Fruit fly (Drosophila melanogaster): Measurements from ENCODE around the gene CG12499.

CG12499 gene

dm6 chr3R:22464611-22465113 is 18.3 kb upstream of the CG12499 start, which contains the start of gene CG7054 (continued):
- TF ChIP-seq Atf6 (GFP tag; IDR thresholded peaks at IDR 0.05), result peak; percentile 42; the same call in 1 of the 2 replicates
- TF ChIP-seq ci (GFP tag; IDR thresholded peaks at IDR 0.05), result peak; percentile 42; the same call in 1 of the 3 replicates

dm6 chr3R:22461673-22462585 is 15.5 kb upstream of the CG12499 start, which contains the start of the genes Rpn7 and AP-2mu:
Rpn7 (minus strand) TSS chr3R:22462054.
AP-2mu (plus strand) TSS chr3R:22462455.
- TF ChIP-seq CG18011 (GFP tag; optimal IDR thresholded peaks at IDR 0.05) (no peak), Asciz (GFP tag; optimal IDR thresholded peaks at IDR 0.05) (no peak), CG9215 (GFP tag; IDR thresholded peaks at IDR 0.05) (no peak), ranshi (GFP tag; IDR thresholded peaks at IDR 0.05) (no peak), Dfd (GFP tag; optimal IDR thresholded peaks at IDR 0.05) (no peak), CG8765 (GFP tag; IDR thresholded peaks at IDR 0.05) (no peak), HLHmδ (GFP tag; optimal IDR thresholded peaks at IDR 0.05) (no peak), bowl (GFP tag; IDR thresholded peaks at IDR 0.05) (no peak), C15 (GFP tag; IDR thresholded peaks at IDR 0.05) (no peak), gce (GFP tag; IDR thresholded peaks at IDR 0.05) (no peak), pros (GFP tag; optimal IDR thresholded peaks at IDR 0.05) (no peak), bsh (GFP tag; optimal IDR thresholded peaks at IDR 0.05) (no peak), Med (GFP tag) (peak; percentile 54), gro (GFP tag; optimal IDR thresholded peaks at IDR 0.05) (no peak), chinmo (GFP tag; IDR thresholded peaks at IDR 0.05; ENCODE audit: partially characterized antibody) (no peak), NK7.1 (GFP tag; optimal IDR thresholded peaks at IDR 0.05) (no peak), prd (optimal IDR thresholded peaks at IDR 0.05) (no peak), prd (GFP tag; IDR thresholded peaks at IDR 0.05) (no peak), tap (tag; optimal IDR thresholded peaks at IDR 0.05) (no peak), Hr51 (GFP tag; optimal IDR thresholded peaks at IDR 0.05) (no peak), exex (tag; optimal IDR thresholded peaks at IDR 0.05) (no peak), pan (optimal IDR thresholded peaks at IDR 0.05) (no peak), pan (GFP tag; optimal IDR thresholded peaks at IDR 0.05 in 1 of 2, IDR thresholded peaks at IDR 0.05 in 1 of 2) (peak in 1 of 2 experiments; percentile 18), fu2 (GFP tag; optimal IDR thresholded peaks at IDR 0.05) (no peak), Oli (tag; optimal IDR thresholded peaks at IDR 0.05) (no peak), CG11398 (GFP tag; optimal IDR thresholded peaks at IDR 0.05) (no peak), CG15696 (tag; optimal IDR thresholded peaks at IDR 0.05) (no peak), E2f2 (GFP tag; IDR thresholded peaks at IDR 0.05) (peak; percentile 51; the same call in 1 of the 2 replicates), al (GFP tag; IDR thresholded peaks at IDR 0.05) (no peak), CG17829 (tag; optimal IDR thresholded peaks at IDR 0.05) (peak; percentile 17), YL-1 (GFP tag; optimal IDR thresholded peaks at IDR 0.05) (peak; percentile 72), CG12391 (tag; optimal IDR thresholded peaks at IDR 0.05) (peak; percentile 66), Hr78 (GFP tag; optimal IDR thresholded peaks at IDR 0.05) (no peak), pb (GFP tag; optimal IDR thresholded peaks at IDR 0.05) (no peak), CG31441 (GFP tag; IDR thresholded peaks at IDR 0.05) (peak; percentile 52; the same call in 1 of the 2 replicates), CG1792 (GFP tag; optimal IDR thresholded peaks at IDR 0.05) (no peak), ase (GFP tag; IDR thresholded peaks at IDR 0.05) (no peak), bbx (GFP tag; IDR thresholded peaks at IDR 0.05; ENCODE audit: partially characterized antibody) (no peak), CG4404 (GFP tag; IDR thresholded peaks at IDR 0.05) (no peak), ttk (GFP tag; IDR thresholded peaks at IDR 0.05) (no peak), Sox102F (GFP tag; optimal IDR thresholded peaks at IDR 0.05) (no peak), Taf1 (GFP tag; IDR thresholded peaks at IDR 0.05) (no peak), emc (GFP tag; optimal IDR thresholded peaks at IDR 0.05) (no peak), CG9817 (tag; optimal IDR thresholded peaks at IDR 0.05) (no peak), Hr3 (GFP tag; optimal IDR thresholded peaks at IDR 0.05) (peak; percentile 22)
